Worm (Caenorhabditis elegans) whole organism, midembryonic: ENCODE results near the gene eif-2Bgamma.

Source experiments
- T22C8.4 ChIP-seq: fragments of 200-800 bp; sonication (Bioruptor generic); IDR thresholded peaks from 2 replicates; pipeline ENCODE4 v1.3.6; 2022; ENCODE audit warnings: missing genetic modification characterization, missing compliant biosample characterization
- cog-1 ChIP-seq: sonication (generic microtip); optimal IDR thresholded peaks from 2 replicates; lab custom pipeline; 2016; ENCODE audit warnings: missing genetic modification characterization, missing compliant biosample characterization
- tab-1 ChIP-seq: fragments of 200-800 bp; sonication (Bioruptor generic); IDR thresholded peaks from 2 replicates; pipeline ENCODE4 v1.3.6; 2022; ENCODE audit warnings: missing genetic modification characterization, missing compliant biosample characterization

DNA sequence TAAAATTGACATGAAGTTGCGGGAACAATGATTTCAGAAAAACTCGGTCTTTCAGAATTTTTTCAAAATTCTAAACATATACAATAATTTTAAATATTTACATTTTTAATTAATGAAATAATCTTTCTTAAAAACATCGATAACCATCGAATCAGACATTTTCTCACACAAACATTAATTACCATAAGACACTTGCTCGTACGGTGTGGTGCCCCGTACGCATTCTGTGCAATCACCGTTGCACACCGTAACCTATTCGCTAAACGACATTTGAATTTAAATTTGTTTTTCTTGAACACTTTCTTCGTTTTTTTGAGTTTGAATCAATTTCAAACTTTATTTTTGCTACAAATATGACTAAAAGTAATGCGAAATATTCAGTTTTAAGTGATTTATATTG, 43.7 kb downstream of the eif-2Bgamma start:
- no peak for TF ChIP-seq T22C8.4
- TF ChIP-seq cog-1 (tag; lab: Kevin White, UChicago) = no peak
- no peak for TF ChIP-seq tab-1 (GFP tag; lab: Robert Waterston, UW)
